Fruit fly (Drosophila melanogaster): Measurements from ENCODE around the gene CG31678.

DNA sequence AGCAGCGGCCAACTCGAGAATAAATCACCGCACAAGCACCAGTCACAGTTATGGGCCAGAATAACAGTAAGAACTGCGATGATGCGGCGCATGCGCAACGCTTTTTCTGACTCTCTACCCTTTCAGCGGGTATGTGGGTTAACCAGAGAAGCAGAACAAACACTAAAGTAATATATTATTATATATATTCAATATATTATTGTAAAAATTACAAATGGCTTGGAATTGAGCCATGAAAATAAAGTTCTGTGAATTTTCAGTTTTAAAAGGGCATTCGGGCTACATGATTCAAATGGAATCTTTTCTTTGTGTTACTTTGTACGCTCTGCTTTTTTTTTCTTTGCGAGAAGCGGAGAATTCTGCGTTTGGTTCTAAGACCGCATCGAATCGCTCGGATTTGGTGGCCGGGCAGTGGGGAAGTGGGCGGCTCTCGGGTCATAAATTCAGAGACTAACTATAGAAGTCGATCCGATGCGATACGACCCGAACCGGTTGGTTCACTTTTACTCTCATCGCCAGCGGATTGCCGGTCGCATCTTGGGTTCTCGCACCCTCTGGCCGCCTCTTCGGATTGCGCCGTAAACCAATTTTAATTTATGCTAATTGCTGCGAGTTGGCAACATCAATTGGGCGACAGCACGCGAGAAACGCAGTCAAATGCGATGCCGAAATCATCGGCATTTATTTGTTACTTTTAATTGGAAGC is 24.9 kb upstream of the CG31678 start:
- TF ChIP-seq Gug (GFP tag; IDR thresholded peaks at IDR 0.05) (peak; percentile 45; the same call in 1 of the 2 replicates), svp (GFP tag) (peak; percentile 85), ss (GFP tag; optimal IDR thresholded peaks at IDR 0.05) (peak; percentile 46 to 58), CG6854 (GFP tag; optimal IDR thresholded peaks at IDR 0.05) (peak; percentile 12), CG6276 (GFP tag; optimal IDR thresholded peaks at IDR 0.05) (peak; percentile 39)

Data from whole organism, prepupa.